Fruit fly (Drosophila melanogaster): ENCODE results near the gene Theg.

dm6 chr3R:22034160-22034742 lies 19.8 kb downstream of the Theg start, which contains the start of the genes CG45099, CG6015, pit and Fadd:
- peak in 1 of 2 experiments; percentile 23 for TF ChIP-seq CTCF (optimal IDR thresholded peaks at IDR 0.05)
- no peak for TF ChIP-seq CG8478 (optimal IDR thresholded peaks at IDR 0.05)

Measured in S2 (cell line).